Worm (Caenorhabditis elegans) whole organism, L1 larva: ENCODE results near the gene eif-3.D.

Experiments
- C04F5.9 ChIP-seq: sonication (generic microtip); optimal IDR thresholded peaks from 2 replicates; lab custom pipeline; 2016; ENCODE audit warnings: missing genetic modification characterization, missing compliant biosample characterization
- C16A3.4 ChIP-seq: fragments of 150-350 bp; optimal IDR thresholded peaks from 2 replicates; lab custom pipeline; 2014; ENCODE audit warnings: missing biosample characterization, missing genetic modification characterization
- C34B4.2 ChIP-seq: sonication (generic microtip); optimal IDR thresholded peaks from 2 replicates; lab custom pipeline; 2017; ENCODE audit warnings: mild to moderate bottlenecking, missing genetic modification characterization, missing compliant biosample characterization
- Y116A8C.19 ChIP-seq: sonication (generic microtip); optimal IDR thresholded peaks from 2 replicates; lab custom pipeline; 2016; ENCODE audit warnings: missing compliant biosample characterization, missing genetic modification characterization, borderline replicate concordance
- alr-1 ChIP-seq: fragments of 200-800 bp; sonication (Bioruptor generic); optimal IDR thresholded peaks from 2 replicates; lab custom pipeline; 2018; ENCODE audit warnings: borderline replicate concordance, mild to moderate bottlenecking, missing genetic modification characterization, missing compliant biosample characterization
- aly-2 ChIP-seq: fragments of 150-350 bp; optimal IDR thresholded peaks from 2 replicates; lab custom pipeline; 2014; ENCODE audit warnings: missing biosample characterization, missing genetic modification characterization
- ceh-63 ChIP-seq: fragments of 200-800 bp; sonication (Bioruptor generic); optimal IDR thresholded peaks from 2 replicates; lab custom pipeline; 2018; ENCODE audit warnings: mild to moderate bottlenecking, missing genetic modification characterization, missing compliant biosample characterization
- ceh-82 ChIP-seq, 3 experiments: fragments of 150-350 bp in 1 of 3; sonication (generic microtip) in 2 of 3; optimal IDR thresholded peaks; 2 replicates each; lab custom pipeline; 2014 to 2017; ENCODE audit warnings: missing biosample characterization in 3 of 3, missing genetic modification characterization in 3 of 3
- ceh-88 ChIP-seq: fragments of 200-800 bp; sonication (Bioruptor generic); IDR thresholded peaks from 2 replicates; pipeline ENCODE4 v1.3.6; 2022; ENCODE audit warnings: missing genetic modification characterization, missing compliant biosample characterization
- ceh-90 ChIP-seq: sonication (generic microtip); optimal IDR thresholded peaks from 2 replicates; lab custom pipeline; 2016; ENCODE audit warnings: missing genetic modification characterization, missing compliant biosample characterization
- ces-1 ChIP-seq: fragments of 150-350 bp; optimal IDR thresholded peaks from 2 replicates; lab custom pipeline; 2014; ENCODE audit warnings: missing biosample characterization, missing genetic modification reagents, missing genetic modification characterization
- efl-3 ChIP-seq: fragments of 200-800 bp; sonication (Bioruptor generic); optimal IDR thresholded peaks from 2 replicates; lab custom pipeline; 2018; ENCODE audit warnings: mild to moderate bottlenecking, missing genetic modification characterization, missing compliant biosample characterization
- egl-13 ChIP-seq: sonication (generic microtip); optimal IDR thresholded peaks from 2 replicates; lab custom pipeline; 2016; ENCODE audit warnings: missing genotype, missing genetic modification reagents, missing genetic modification characterization, missing compliant biosample characterization
- egl-27 ChIP-seq, 2 experiments: fragments of 150-350 bp in 1 of 2; sonication (generic microtip); optimal IDR thresholded peaks; 3 replicates each; lab custom pipeline; 2017 to 2018; ENCODE audit warnings: missing biosample characterization in 2 of 2, missing genetic modification characterization in 2 of 2, missing genetic modification reagents in 2 of 2
- elt-2 ChIP-seq: sonication (generic microtip); optimal IDR thresholded peaks from 2 replicates; lab custom pipeline; 2016; ENCODE audit warnings: missing genetic modification characterization, mild to moderate bottlenecking, inconsistent platforms, missing compliant biosample characterization, missing genetic modification reagents
- elt-3 ChIP-seq, 6 experiments: fragments of 150-350 bp in 1 of 6; sonication (generic microtip); optimal IDR thresholded peaks; 2 replicates each; lab custom pipeline; 2017 to 2018; ENCODE audit warnings: missing biosample characterization in 6 of 6, missing genetic modification characterization in 6 of 6, inconsistent platforms in 1 of 6
- fkh-4 ChIP-seq: sonication (generic microtip); optimal IDR thresholded peaks from 2 replicates; lab custom pipeline; 2016; ENCODE audit warnings: missing compliant biosample characterization, missing genetic modification characterization, borderline replicate concordance
- fos-1 ChIP-seq: fragments of 150-350 bp; optimal IDR thresholded peaks from 2 replicates; lab custom pipeline; 2014; ENCODE audit warnings: missing biosample characterization, missing genetic modification characterization
- grh-1 ChIP-seq: fragments of 200-800 bp; sonication (Bioruptor generic); IDR thresholded peaks from 2 replicates; pipeline ENCODE4 v1.3.6; 2022; ENCODE audit warnings: missing genetic modification reagents, missing genetic modification characterization, missing compliant biosample characterization
- hlh-17 ChIP-seq: fragments of 200-800 bp; sonication (Bioruptor generic); optimal IDR thresholded peaks from 2 replicates; lab custom pipeline; 2018; ENCODE audit warnings: missing genetic modification characterization, mild to moderate bottlenecking, missing compliant biosample characterization, moderate library complexity, borderline replicate concordance
- hlh-4 ChIP-seq: sonication (generic microtip); optimal IDR thresholded peaks from 2 replicates; lab custom pipeline; 2016; ENCODE audit warnings: mild to moderate bottlenecking, missing genetic modification characterization, missing compliant biosample characterization
- hpl-2 ChIP-seq: fragments of 150-350 bp; optimal IDR thresholded peaks from 2 replicates; lab custom pipeline; 2014; ENCODE audit warnings: missing biosample characterization, missing genetic modification reagents, missing genetic modification characterization
- jun-1 ChIP-seq: fragments of 150-350 bp; optimal IDR thresholded peaks from 2 replicates; lab custom pipeline; 2014; ENCODE audit warnings: missing biosample characterization, missing genetic modification reagents, missing genetic modification characterization
- lin-39 ChIP-seq: fragments of 150-350 bp; optimal IDR thresholded peaks from 2 replicates; lab custom pipeline; 2014; ENCODE audit warnings: missing biosample characterization, missing genetic modification reagents, missing genetic modification characterization
- lir-3 ChIP-seq: sonication (generic microtip); optimal IDR thresholded peaks from 2 replicates; lab custom pipeline; 2016; ENCODE audit warnings: mild to moderate bottlenecking, missing genetic modification characterization, moderate library complexity, missing compliant biosample characterization; ENCODE audit not compliant: poor library complexity
- mdl-1 ChIP-seq, 2 experiments: fragments of 150-350 bp; optimal IDR thresholded peaks; 2 replicates each; lab custom pipeline; 2014 to 2017; ENCODE audit warnings: missing biosample characterization in 2 of 2, missing genetic modification characterization in 2 of 2, inconsistent platforms in 1 of 2
- mef-2 ChIP-seq: fragments of 150-350 bp; optimal IDR thresholded peaks from 2 replicates; lab custom pipeline; 2014; ENCODE audit warnings: missing biosample characterization, missing genetic modification characterization
- nhr-11 ChIP-seq: fragments of 150-350 bp; optimal IDR thresholded peaks from 2 replicates; lab custom pipeline; 2014; ENCODE audit warnings: missing biosample characterization, missing genetic modification characterization
- nhr-12 ChIP-seq: sonication (generic microtip); optimal IDR thresholded peaks from 2 replicates; lab custom pipeline; 2017; ENCODE audit warnings: missing biosample characterization, missing genetic modification characterization
- nhr-20 ChIP-seq: sonication (generic microtip); optimal IDR thresholded peaks from 2 replicates; lab custom pipeline; 2016; ENCODE audit warnings: mild to moderate bottlenecking, missing genetic modification characterization, missing compliant biosample characterization
- nhr-28 ChIP-seq: fragments of 150-350 bp; optimal IDR thresholded peaks from 2 replicates; lab custom pipeline; 2014; ENCODE audit warnings: missing biosample characterization, missing genetic modification characterization
- nhr-47 ChIP-seq: sonication (generic microtip); optimal IDR thresholded peaks from 2 replicates; lab custom pipeline; 2016; ENCODE audit warnings: mild to moderate bottlenecking, missing genetic modification characterization, moderate library complexity, missing compliant biosample characterization
- nhr-71 ChIP-seq: sonication (generic microtip); optimal IDR thresholded peaks from 2 replicates; lab custom pipeline; 2016; ENCODE audit warnings: mild to moderate bottlenecking, missing genetic modification characterization, moderate library complexity, missing compliant biosample characterization
- nhr-76 ChIP-seq: sonication (generic microtip); optimal IDR thresholded peaks from 2 replicates; lab custom pipeline; 2017; ENCODE audit warnings: missing biosample characterization, missing genetic modification characterization
- nhr-77 ChIP-seq: fragments of 150-350 bp; optimal IDR thresholded peaks from 2 replicates; lab custom pipeline; 2014; ENCODE audit warnings: missing biosample characterization, missing genetic modification characterization
- nhr-84 ChIP-seq: sonication (generic microtip); optimal IDR thresholded peaks from 2 replicates; lab custom pipeline; 2017; ENCODE audit warnings: missing biosample characterization, missing genetic modification characterization
- nhr-85 ChIP-seq: sonication (generic microtip); peaks from one replicate; lab custom pipeline; 2016; ENCODE audit warnings: missing genetic modification characterization, inconsistent platforms, missing compliant biosample characterization
- nhr-90 ChIP-seq: sonication (generic microtip); optimal IDR thresholded peaks from 2 replicates; lab custom pipeline; 2016; ENCODE audit warnings: mild to moderate bottlenecking, missing genetic modification characterization, missing compliant biosample characterization; ENCODE audit not compliant: poor library complexity
- pqm-1 ChIP-seq: sonication (generic microtip); optimal IDR thresholded peaks from 3 replicates; lab custom pipeline; 2017; ENCODE audit warnings: missing biosample characterization, missing genetic modification characterization
- rnt-1 ChIP-seq: sonication (generic microtip); optimal IDR thresholded peaks from 2 replicates; lab custom pipeline; 2016; ENCODE audit warnings: mild to moderate bottlenecking, missing genetic modification characterization, moderate library complexity, missing compliant biosample characterization
- skn-1 ChIP-seq: fragments of 150-350 bp; optimal IDR thresholded peaks from 2 replicates; lab custom pipeline; 2014; ENCODE audit warnings: missing biosample characterization, missing genetic modification characterization
- snpc-4 ChIP-seq: fragments of 150-350 bp; optimal IDR thresholded peaks from 2 replicates; lab custom pipeline; 2014; ENCODE audit warnings: missing biosample characterization, missing genetic modification characterization
- sox-4 ChIP-seq: sonication (generic microtip); optimal IDR thresholded peaks from 2 replicates; lab custom pipeline; 2016; ENCODE audit warnings: missing genetic modification characterization, missing compliant biosample characterization
- sptf-1 ChIP-seq: fragments of 150-350 bp; optimal IDR thresholded peaks from 2 replicates; lab custom pipeline; 2014; ENCODE audit warnings: missing biosample characterization, missing genetic modification characterization
- sup-37 ChIP-seq: fragments of 200-800 bp; sonication (Bioruptor generic); optimal IDR thresholded peaks from 2 replicates; lab custom pipeline; 2018; ENCODE audit warnings: mild to moderate bottlenecking, missing genetic modification characterization, missing compliant biosample characterization
- swsn-7 ChIP-seq: sonication (generic microtip); optimal IDR thresholded peaks from 2 replicates; lab custom pipeline; 2016; ENCODE audit warnings: missing genetic modification characterization, missing compliant biosample characterization
- tbx-2 ChIP-seq: sonication (generic microtip); optimal IDR thresholded peaks from 2 replicates; lab custom pipeline; 2016; ENCODE audit warnings: missing genetic modification characterization, missing compliant biosample characterization
- unc-130 ChIP-seq: fragments of 150-350 bp; optimal IDR thresholded peaks from 2 replicates; lab custom pipeline; 2017; ENCODE audit warnings: missing biosample characterization, missing genetic modification characterization, inconsistent platforms
- unc-30 ChIP-seq: sonication (generic microtip); optimal IDR thresholded peaks from 2 replicates; lab custom pipeline; 2017; ENCODE audit warnings: missing biosample characterization, missing genetic modification characterization
- unc-62 ChIP-seq: fragments of 150-350 bp; optimal IDR thresholded peaks from 2 replicates; lab custom pipeline; 2014; ENCODE audit warnings: missing biosample characterization, missing genetic modification reagents, missing genetic modification characterization
- unc-86 ChIP-seq: sonication (generic microtip); optimal IDR thresholded peaks from 2 replicates; lab custom pipeline; 2016; ENCODE audit warnings: missing genetic modification characterization, missing compliant biosample characterization
- unc-98 ChIP-seq: fragments of 200-800 bp; sonication (Bioruptor generic); IDR thresholded peaks from 2 replicates; pipeline ENCODE4 v1.3.6; 2022; ENCODE audit warnings: missing genetic modification characterization, missing compliant biosample characterization
- zip-4 ChIP-seq: fragments of 200-800 bp; sonication (Bioruptor generic); optimal IDR thresholded peaks from 2 replicates; lab custom pipeline; 2018; ENCODE audit warnings: mild to moderate bottlenecking, missing genetic modification characterization, moderate library complexity, missing compliant biosample characterization

eif-3.D gene

DNA sequence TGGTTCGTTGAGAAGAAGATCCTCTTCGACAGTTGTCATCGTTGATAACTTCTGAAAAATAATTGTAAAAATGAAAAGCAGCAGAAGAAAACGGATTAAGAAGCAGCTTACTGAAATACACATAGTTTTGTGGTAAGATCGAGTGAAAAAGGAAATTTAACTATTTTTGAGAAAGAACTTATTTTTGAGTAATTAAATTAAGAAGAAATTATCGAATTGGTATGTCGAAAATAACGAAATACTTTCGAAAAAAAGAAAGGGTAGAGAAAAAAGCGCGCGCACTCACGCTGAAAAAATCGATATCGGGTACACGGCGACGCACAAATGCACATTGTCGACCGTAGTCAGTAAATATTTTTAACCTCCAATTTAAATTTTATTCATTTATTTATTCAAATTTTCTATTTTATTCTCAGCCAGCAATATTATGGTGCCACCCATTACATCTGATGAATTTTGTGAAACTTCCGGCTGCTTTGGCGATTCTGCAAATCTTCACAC, 15.2 kb downstream of the eif-3.D start, which contains the start of the genes ZK643.5 and ZK643.2 (continued):
- no peak for TF ChIP-seq sox-4 (tag; lab: Kevin White, UChicago)
- no peak for TF ChIP-seq efl-3 (GFP tag; lab: Kevin White, UChicago)
- TF ChIP-seq unc-30 (tag; lab: Kevin White, UChicago): no peak
- TF ChIP-seq nhr-77 (tag; lab: Kevin White, UChicago): no peak
- no peak for TF ChIP-seq unc-62 (GFP tag; lab: Kevin White, UChicago)
- TF ChIP-seq tbx-2 (tag; lab: Kevin White, UChicago): peak; percentile 72
- peak; percentile 80 for TF ChIP-seq nhr-71 (tag; lab: Kevin White, UChicago)
- TF ChIP-seq hpl-2 (GFP tag; lab: Kevin White, UChicago): no peak
- no peak for TF ChIP-seq Y116A8C.19 (tag; lab: Kevin White, UChicago)
- no peak for TF ChIP-seq elt-2 (tag; lab: Kevin White, UChicago)
- TF ChIP-seq unc-130 (tag; lab: Kevin White, UChicago): peak; percentile 26
- TF ChIP-seq zip-4 (GFP tag; lab: Kevin White, UChicago): no peak
- TF ChIP-seq unc-86: peak; percentile 69
- peak; percentile 68 for TF ChIP-seq lir-3 (tag; lab: Kevin White, UChicago)
- no peak for TF ChIP-seq fkh-4 (tag; lab: Kevin White, UChicago)
- TF ChIP-seq snpc-4 (tag; lab: Kevin White, UChicago): no peak
- no peak for TF ChIP-seq mef-2 (tag; lab: Kevin White, UChicago)
- TF ChIP-seq skn-1 (tag; lab: Kevin White, UChicago): peak; percentile 71
- TF ChIP-seq fos-1 (tag; lab: Kevin White, UChicago): peak; percentile 21
- no peak for TF ChIP-seq ceh-63 (GFP tag; lab: Kevin White, UChicago)
- TF ChIP-seq mdl-1 (tag; optimal IDR thresholded peaks at IDR 0.05; lab: Kevin White, UChicago): peak in 1 of 2 experiments; percentile 67
- TF ChIP-seq nhr-20 (tag; lab: Kevin White, UChicago): peak; percentile 74
- TF ChIP-seq ceh-88: no peak
- no peak for TF ChIP-seq ces-1 (GFP tag; lab: Kevin White, UChicago)
- TF ChIP-seq unc-98: no peak
- peak; percentile 47 for TF ChIP-seq nhr-90
- TF ChIP-seq nhr-28 (tag; lab: Kevin White, UChicago): no peak
- peak; percentile 65 for TF ChIP-seq egl-13 (tag; lab: Kevin White, UChicago)
- TF ChIP-seq egl-27 (tag; optimal IDR thresholded peaks at IDR 0.05; lab: Kevin White, UChicago): no peak
- TF ChIP-seq alr-1 (tag; lab: Kevin White, UChicago): no peak
- TF ChIP-seq grh-1 (GFP tag; lab: Robert Waterston, UW): no peak
- no peak for TF ChIP-seq jun-1
- TF ChIP-seq nhr-85 (tag; lab: Kevin White, UChicago): peak; percentile 45
- TF ChIP-seq nhr-12: no peak
- TF ChIP-seq hlh-4 (tag; lab: Kevin White, UChicago): no peak
- peak; percentile 68 for TF ChIP-seq rnt-1 (tag; lab: Kevin White, UChicago)
- no peak for TF ChIP-seq hlh-17 (GFP tag; lab: Kevin White, UChicago)
- peak; percentile 44 for TF ChIP-seq C04F5.9 (tag; lab: Kevin White, UChicago)
- no peak for TF ChIP-seq lin-39
- TF ChIP-seq ceh-82 (tag; optimal IDR thresholded peaks at IDR 0.05; lab: Kevin White, UChicago): peak; percentile 26 to 72 (median 38)
- TF ChIP-seq pqm-1 (tag; lab: Kevin White, UChicago): no peak
- peak; percentile 74 for TF ChIP-seq swsn-7 (tag; lab: Kevin White, UChicago)
- TF ChIP-seq sup-37 (GFP tag; lab: Kevin White, UChicago): no peak
- no peak for TF ChIP-seq nhr-84
- TF ChIP-seq aly-2 (tag; lab: Kevin White, UChicago): no peak
- TF ChIP-seq nhr-47 (tag; lab: Kevin White, UChicago): peak; percentile 76
- TF ChIP-seq C16A3.4: peak; percentile 66
- TF ChIP-seq ceh-90 (tag; lab: Kevin White, UChicago): no peak
- no peak for TF ChIP-seq nhr-11
- no peak for TF ChIP-seq C34B4.2 (tag; lab: Kevin White, UChicago)
- TF ChIP-seq sptf-1: no peak
- TF ChIP-seq elt-3 (tag; optimal IDR thresholded peaks at IDR 0.05; lab: Kevin White, UChicago): peak in 1 of 6 experiments; percentile 56
- no peak for TF ChIP-seq nhr-76 (tag; lab: Kevin White, UChicago)
